Fruit fly (Drosophila melanogaster): ENCODE data around the gene CG11977.

The CG11977 gene

dm6 chr3R:8969301-8969925 is 28.1 kb upstream of the CG11977 start (continued):
- no peak for TF ChIP-seq hkb (optimal IDR thresholded peaks at IDR 0.05)
- no peak for TF ChIP-seq hkb (GFP tag; IDR thresholded peaks at IDR 0.05)
- no peak for TF ChIP-seq CG7556 (GFP tag; optimal IDR thresholded peaks at IDR 0.05)
- TF ChIP-seq CG9797 (GFP tag; optimal IDR thresholded peaks at IDR 0.05), result no peak
- TF ChIP-seq CG7987 (GFP tag; optimal IDR thresholded peaks at IDR 0.05), result no peak
- TF ChIP-seq CG12769 (tag; optimal IDR thresholded peaks at IDR 0.05), result peak; percentile 61
- TF ChIP-seq Neu2 (GFP tag; optimal IDR thresholded peaks at IDR 0.05; ENCODE audit: borderline replicate concordance), result no peak
- no peak for TF ChIP-seq E2f2 (GFP tag; IDR thresholded peaks at IDR 0.05)
- no peak for TF ChIP-seq CG14860 (GFP tag; IDR thresholded peaks at IDR 0.05; ENCODE audit: partially characterized antibody)
- peak; percentile 74 for TF ChIP-seq crol (GFP tag; IDR thresholded peaks at IDR 0.05)
- TF ChIP-seq CG7271 (tag; optimal IDR thresholded peaks at IDR 0.05), result no peak
- TF ChIP-seq mld (GFP tag; IDR thresholded peaks at IDR 0.05; ENCODE audit: partially characterized antibody), result 0 out of 3 replicates have a peak, but pooled peaks have one; percentile 20
- TF ChIP-seq repo (GFP tag; optimal IDR thresholded peaks at IDR 0.05), result no peak
- no peak for TF ChIP-seq CG17802 (tag; optimal IDR thresholded peaks at IDR 0.05)
- no peak for TF ChIP-seq CG9609 (GFP tag; optimal IDR thresholded peaks at IDR 0.05)
- TF ChIP-seq CG1792 (GFP tag; optimal IDR thresholded peaks at IDR 0.05), result no peak
- no peak for TF ChIP-seq NfI (GFP tag; optimal IDR thresholded peaks at IDR 0.05)
- peak; percentile 76 for TF ChIP-seq sd (tag; optimal IDR thresholded peaks at IDR 0.05)
- no peak for TF ChIP-seq tll (GFP tag; optimal IDR thresholded peaks at IDR 0.05)
- no peak for TF ChIP-seq lola (GFP tag; optimal IDR thresholded peaks at IDR 0.05)
- no peak for TF ChIP-seq gce (GFP tag; IDR thresholded peaks at IDR 0.05)
- TF ChIP-seq CG34422 (GFP tag; IDR thresholded peaks at IDR 0.05), result no peak
- no peak for TF ChIP-seq CG10565 (GFP tag; optimal IDR thresholded peaks at IDR 0.05)
- TF ChIP-seq Mad (GFP tag; optimal IDR thresholded peaks at IDR 0.05), result no peak
- no peak for TF ChIP-seq sc (optimal IDR thresholded peaks at IDR 0.05)
- no peak for TF ChIP-seq sc (GFP tag; optimal IDR thresholded peaks at IDR 0.05)
- TF ChIP-seq gcm2 (GFP tag; optimal IDR thresholded peaks at IDR 0.05), result no peak
- no peak for TF ChIP-seq CG13775 (GFP tag; optimal IDR thresholded peaks at IDR 0.05)
- TF ChIP-seq CG7372 (GFP tag; IDR thresholded peaks at IDR 0.05), result no peak
- TF ChIP-seq stwl (tag; optimal IDR thresholded peaks at IDR 0.05), result no peak
- no peak for TF ChIP-seq CG4820 (GFP tag; optimal IDR thresholded peaks at IDR 0.05)
- no peak for TF ChIP-seq CoRest (tag; optimal IDR thresholded peaks at IDR 0.05)
- TF ChIP-seq Sox100B (GFP tag; optimal IDR thresholded peaks at IDR 0.05), result no peak
- TF ChIP-seq CG34376 (GFP tag; optimal IDR thresholded peaks at IDR 0.05), result no peak
- TF ChIP-seq wor (GFP tag; IDR thresholded peaks at IDR 0.05), result no peak

dm6 chr3R:8969926-8970306 is 27.6 kb upstream of the CG11977 start:
- no peak for TF ChIP-seq H2.0 (GFP tag; IDR thresholded peaks at IDR 0.05)
- TF ChIP-seq kni (GFP tag; optimal IDR thresholded peaks at IDR 0.05), result peak; percentile 8
- TF ChIP-seq sug (tag; optimal IDR thresholded peaks at IDR 0.05), result no peak
- TF ChIP-seq CG17359 (tag; optimal IDR thresholded peaks at IDR 0.05), result no peak
- no peak for TF ChIP-seq Poxn (GFP tag; IDR thresholded peaks at IDR 0.05)
- no peak for TF ChIP-seq repo (GFP tag; optimal IDR thresholded peaks at IDR 0.05)
- no peak for TF ChIP-seq CG10267 (tag; optimal IDR thresholded peaks at IDR 0.05)
- no peak for TF ChIP-seq Neu2 (GFP tag; optimal IDR thresholded peaks at IDR 0.05; ENCODE audit: borderline replicate concordance)
- TF ChIP-seq Ptx1 (GFP tag; IDR thresholded peaks at IDR 0.05), result no peak
- no peak for TF ChIP-seq CG4282 (GFP tag; optimal IDR thresholded peaks at IDR 0.05)
- TF ChIP-seq Six4 (GFP tag; optimal IDR thresholded peaks at IDR 0.05), result no peak
- no peak for TF ChIP-seq CG1832 (GFP tag; optimal IDR thresholded peaks at IDR 0.05)
- no peak for TF ChIP-seq sr (GFP tag; IDR thresholded peaks at IDR 0.05)
- TF ChIP-seq CG17829 (tag; optimal IDR thresholded peaks at IDR 0.05), result no peak
- no peak for TF ChIP-seq CG13894 (tag; optimal IDR thresholded peaks at IDR 0.05)
- TF ChIP-seq ro (GFP tag; IDR thresholded peaks at IDR 0.05), result no peak
- TF ChIP-seq az2 (GFP tag; optimal IDR thresholded peaks at IDR 0.05), result no peak
- peak; percentile 24 for TF ChIP-seq Sox102F (GFP tag; optimal IDR thresholded peaks at IDR 0.05)
- no peak for TF ChIP-seq CG6654 (GFP tag; optimal IDR thresholded peaks at IDR 0.05)
- no peak for TF ChIP-seq CG8478 (optimal IDR thresholded peaks at IDR 0.05)
